Fruit fly (Drosophila melanogaster) whole organism, embryonic: ENCODE results near the gene slmo.
A peak's percentile ranks its signal among the peaks of the same experiment; 100 is the strongest.

Source experiments
- Antp ChIP-seq: fragments of 200-800 bp; sonication (Bioruptor generic); optimal IDR thresholded peaks from 3 replicates; lab custom pipeline; 2016; ENCODE audit warnings: missing biosample characterization, missing genetic modification characterization
- Atf3 ChIP-seq: fragments of 200-800 bp; sonication (Bioruptor generic); optimal IDR thresholded peaks from 3 replicates; lab custom pipeline; 2016; ENCODE audit warnings: missing biosample characterization, missing genetic modification characterization
- Bdp1 ChIP-seq: fragments of 200-800 bp; sonication (Bioruptor generic); optimal IDR thresholded peaks from 3 replicates; lab custom pipeline; 2016; ENCODE audit warnings: missing biosample characterization, missing genetic modification characterization
- Bgb ChIP-seq: fragments of 200-800 bp; sonication (Bioruptor generic); IDR thresholded peaks from 2 replicates; pipeline ENCODE4 v1.3.6; 2022; ENCODE audit warnings: missing biosample characterization, missing genetic modification characterization; ENCODE audit not compliant: partially characterized antibody
- CG10565 ChIP-seq: fragments of 200-800 bp; sonication (Bioruptor generic); optimal IDR thresholded peaks from 3 replicates; lab custom pipeline; 2016; ENCODE audit warnings: missing biosample characterization, mild to moderate bottlenecking, missing genetic modification characterization
- CG12769 ChIP-seq: fragments of 200-800 bp; sonication (Bioruptor generic); optimal IDR thresholded peaks from 2 replicates; lab custom pipeline; 2019; ENCODE audit warnings: missing biosample characterization, mild to moderate bottlenecking, missing genetic modification characterization, moderate library complexity
- CG1603 ChIP-seq: fragments of 200-800 bp; sonication (Bioruptor generic); optimal IDR thresholded peaks from 2 replicates; lab custom pipeline; 2019; ENCODE audit warnings: missing biosample characterization, mild to moderate bottlenecking, missing genetic modification characterization, moderate library complexity
- CG16815 ChIP-seq: fragments of 200-800 bp; sonication (Bioruptor generic); optimal IDR thresholded peaks from 3 replicates; lab custom pipeline; 2017; ENCODE audit warnings: missing biosample characterization, mild to moderate bottlenecking, missing genetic modification characterization
- CG18619 ChIP-seq: fragments of 200-800 bp; sonication (Bioruptor generic); optimal IDR thresholded peaks from 3 replicates; lab custom pipeline; 2017; ENCODE audit warnings: missing biosample characterization, mild to moderate bottlenecking, missing genetic modification characterization
- CG2129 ChIP-seq: fragments of 200-800 bp; sonication (Bioruptor generic); IDR thresholded peaks from 2 replicates; pipeline ENCODE4 v1.3.6; 2022; ENCODE audit warnings: missing biosample characterization, missing genetic modification characterization; ENCODE audit not compliant: partially characterized antibody
- CG2199 ChIP-seq: fragments of 200-800 bp; sonication (Bioruptor generic); IDR thresholded peaks from 3 replicates; pipeline ENCODE4 v1.3.6; 2022; ENCODE audit warnings: missing biosample characterization, missing genetic modification characterization
- CG2678 ChIP-seq: fragments of 200-800 bp; sonication (Bioruptor generic); optimal IDR thresholded peaks from 3 replicates; lab custom pipeline; 2019; ENCODE audit warnings: missing biosample characterization, mild to moderate bottlenecking, missing genetic modification characterization, moderate library complexity
- CG33557 ChIP-seq: fragments of 200-800 bp; sonication (Bioruptor generic); optimal IDR thresholded peaks from 2 replicates; lab custom pipeline; 2019; ENCODE audit warnings: missing biosample characterization, mild to moderate bottlenecking, missing genetic modification characterization, moderate library complexity
- CG3995 ChIP-seq: fragments of 200-800 bp; sonication (Bioruptor generic); optimal IDR thresholded peaks from 3 replicates; lab custom pipeline; 2016; ENCODE audit warnings: missing biosample characterization, missing genetic modification characterization
- CG4328 ChIP-seq: fragments of 200-800 bp; sonication (Bioruptor generic); optimal IDR thresholded peaks from 3 replicates; lab custom pipeline; 2017; ENCODE audit warnings: missing biosample characterization, missing genetic modification reagents, missing genetic modification characterization
- CG4404 ChIP-seq: fragments of 200-800 bp; sonication (Bioruptor generic); IDR thresholded peaks from 2 replicates; pipeline ENCODE4 v1.3.6; 2022; ENCODE audit warnings: missing biosample characterization, missing genetic modification characterization
- CG5245 ChIP-seq: fragments of 200-800 bp; sonication (Bioruptor generic); optimal IDR thresholded peaks from 3 replicates; lab custom pipeline; 2016; ENCODE audit warnings: missing biosample characterization, missing genetic modification characterization
- CG6689 ChIP-seq: fragments of 200-800 bp; sonication (Bioruptor generic); IDR thresholded peaks from 2 replicates; pipeline ENCODE4 v1.3.6; 2022; ENCODE audit warnings: missing biosample characterization, missing genetic modification characterization
- CG6813 ChIP-seq: fragments of 200-800 bp; sonication (Bioruptor generic); optimal IDR thresholded peaks from 2 replicates; lab custom pipeline; 2017; ENCODE audit warnings: missing biosample characterization, missing genetic modification characterization, mild to moderate bottlenecking, moderate library complexity, missing genetic modification reagents
- CG7928 ChIP-seq: fragments of 200-800 bp; sonication (Bioruptor generic); optimal IDR thresholded peaks from 2 replicates; lab custom pipeline; 2017; ENCODE audit warnings: missing biosample characterization, mild to moderate bottlenecking, missing genetic modification characterization
- CTCF ChIP-seq: fragments of 200-800 bp; sonication (Bioruptor generic); optimal IDR thresholded peaks from 2 replicates; lab custom pipeline; 2017; ENCODE audit warnings: missing biosample characterization, mild to moderate bottlenecking, missing genetic modification characterization, moderate library complexity
- CrebB ChIP-seq: fragments of 200-800 bp; sonication (Bioruptor generic); optimal IDR thresholded peaks from 3 replicates; lab custom pipeline; 2018; ENCODE audit warnings: missing biosample characterization, mild to moderate bottlenecking, missing genetic modification characterization
- Ets65A ChIP-seq: fragments of 200-800 bp; sonication (Bioruptor generic); peaks from one replicate; lab custom pipeline; 2016; ENCODE audit warnings: missing biosample characterization, missing genetic modification characterization
- H15 ChIP-seq: fragments of 200-800 bp; sonication (Bioruptor generic); IDR thresholded peaks from 3 replicates; pipeline ENCODE4 v1.3.6; 2022; ENCODE audit warnings: missing biosample characterization, missing genetic modification characterization
- H2.0 ChIP-seq: fragments of 200-800 bp; sonication (Bioruptor generic); IDR thresholded peaks from 2 replicates; pipeline ENCODE4 v1.3.6; 2022; ENCODE audit warnings: missing biosample characterization, missing genetic modification characterization
- HLH4C ChIP-seq: fragments of 200-800 bp; sonication (Bioruptor generic); IDR thresholded peaks from 3 replicates; pipeline ENCODE4 v1.3.6; 2022; ENCODE audit warnings: missing biosample characterization, missing genetic modification characterization; ENCODE audit not compliant: partially characterized antibody
- HmgZ ChIP-seq: fragments of 200-800 bp; sonication (Bioruptor generic); optimal IDR thresholded peaks from 2 replicates; lab custom pipeline; 2018; ENCODE audit warnings: missing biosample characterization, mild to moderate bottlenecking, missing genetic modification characterization
- MBD-R2 ChIP-seq: fragments of 200-800 bp; sonication (Bioruptor generic); IDR thresholded peaks from 2 replicates; pipeline ENCODE4 v1.3.6; 2022; ENCODE audit warnings: missing biosample characterization, missing genetic modification characterization
- NC2α ChIP-seq: fragments of 200-800 bp; sonication (Bioruptor generic); optimal IDR thresholded peaks from 2 replicates; lab custom pipeline; 2016; ENCODE audit warnings: missing biosample characterization, missing genetic modification characterization
- PHDP ChIP-seq: fragments of 200-800 bp; sonication (Bioruptor generic); optimal IDR thresholded peaks from 3 replicates; lab custom pipeline; 2018; ENCODE audit warnings: missing biosample characterization, mild to moderate bottlenecking, missing genetic modification characterization, moderate library complexity
- Sox102F ChIP-seq: fragments of 200-800 bp; sonication (Bioruptor generic); optimal IDR thresholded peaks from 2 replicates; lab custom pipeline; 2018; ENCODE audit warnings: missing biosample characterization, mild to moderate bottlenecking, missing genetic modification characterization, moderate library complexity
- ap ChIP-seq: fragments of 200-800 bp; sonication (Bioruptor generic); IDR thresholded peaks from 2 replicates; pipeline ENCODE4 v1.3.6; 2022; ENCODE audit warnings: missing biosample characterization, missing genetic modification characterization
- bcd ChIP-seq: fragments of 200-800 bp; sonication (Bioruptor generic); optimal IDR thresholded peaks from 2 replicates; lab custom pipeline; 2017; ENCODE audit warnings: missing biosample characterization, mild to moderate bottlenecking, missing genetic modification characterization
- bsh ChIP-seq, 2 experiments: fragments of 200-800 bp; sonication (Bioruptor generic); optimal IDR thresholded peaks; 2 replicates each; lab custom pipeline; 2017 to 2018; ENCODE audit warnings: mild to moderate bottlenecking in 2 of 2, missing biosample characterization in 2 of 2, missing genetic modification characterization in 2 of 2, moderate library complexity in 1 of 2
- chinmo ChIP-seq: fragments of 200-800 bp; sonication (Bioruptor generic); IDR thresholded peaks from 4 replicates; pipeline ENCODE4 v1.3.6; 2022; ENCODE audit warnings: missing biosample characterization, missing genetic modification characterization; ENCODE audit not compliant: partially characterized antibody
- ci ChIP-seq: fragments of 200-800 bp; sonication (Bioruptor generic); IDR thresholded peaks from 3 replicates; pipeline ENCODE4 v1.3.6; 2022; ENCODE audit warnings: missing biosample characterization, missing genetic modification characterization
- croc ChIP-seq: fragments of 200-800 bp; sonication (Bioruptor generic); conservative IDR thresholded peaks from 3 replicates; pipeline ENCODE4 v1.3.6; 2022; ENCODE audit warnings: missing biosample characterization, missing genetic modification characterization
- cwo ChIP-seq: fragments of 200-800 bp; sonication (Bioruptor generic); optimal IDR thresholded peaks from 3 replicates; lab custom pipeline; 2017; ENCODE audit warnings: missing biosample characterization, missing genetic modification characterization, mild to moderate bottlenecking, moderate library complexity, missing genetic modification reagents
- eve ChIP-seq, 2 experiments: fragments of >200 bp; optimal IDR thresholded peaks; 2 replicates each; lab custom pipeline; 2017; ENCODE audit warnings: missing biosample characterization in 2 of 2, missing genetic modification characterization in 2 of 2
- exex ChIP-seq: fragments of 200-800 bp; sonication (Bioruptor generic); optimal IDR thresholded peaks from 4 replicates; lab custom pipeline; 2018; ENCODE audit warnings: missing biosample characterization, mild to moderate bottlenecking, missing genetic modification characterization, moderate library complexity
- gcm ChIP-seq: fragments of 200-800 bp; sonication (Bioruptor generic); optimal IDR thresholded peaks from 2 replicates; lab custom pipeline; 2019; ENCODE audit warnings: missing biosample characterization, mild to moderate bottlenecking, missing genetic modification characterization, moderate library complexity
- gem ChIP-seq: fragments of 200-800 bp; sonication (Bioruptor generic); optimal IDR thresholded peaks from 2 replicates; lab custom pipeline; 2019; ENCODE audit warnings: missing biosample characterization, mild to moderate bottlenecking, missing genetic modification characterization, moderate library complexity
- hth ChIP-seq: fragments of >200 bp; optimal IDR thresholded peaks from 2 replicates; lab custom pipeline; 2017; ENCODE audit warnings: inconsistent platforms
- nerfin-2 ChIP-seq: fragments of 200-800 bp; sonication (Bioruptor generic); IDR thresholded peaks from 2 replicates; pipeline ENCODE4 v1.3.6; 2022; ENCODE audit warnings: missing biosample characterization, missing genetic modification characterization; ENCODE audit not compliant: partially characterized antibody
- org-1 ChIP-seq: fragments of 200-800 bp; sonication (Bioruptor generic); optimal IDR thresholded peaks from 2 replicates; lab custom pipeline; 2017; ENCODE audit warnings: missing biosample characterization, missing genetic modification characterization
- ranshi ChIP-seq: fragments of 200-800 bp; sonication (Bioruptor generic); IDR thresholded peaks from 2 replicates; pipeline ENCODE4 v1.3.6; 2022; ENCODE audit warnings: missing biosample characterization, missing genetic modification characterization
- seq ChIP-seq: fragments of 200-800 bp; sonication (Bioruptor generic); IDR thresholded peaks from 2 replicates; pipeline ENCODE4 v1.3.6; 2022; ENCODE audit warnings: missing biosample characterization, missing genetic modification characterization
- sob ChIP-seq: fragments of 200-800 bp; sonication (Bioruptor generic); IDR thresholded peaks from 2 replicates; pipeline ENCODE4 v1.3.6; 2022; ENCODE audit warnings: missing biosample characterization, missing genetic modification characterization
- sr ChIP-seq: fragments of 200-800 bp; sonication (Bioruptor generic); IDR thresholded peaks from 3 replicates; pipeline ENCODE4 v1.3.6; 2022; ENCODE audit warnings: missing biosample characterization, missing genetic modification characterization
- tna ChIP-seq: fragments of 200-800 bp; sonication (Bioruptor generic); IDR thresholded peaks from 2 replicates; pipeline ENCODE4 v1.3.6; 2022; ENCODE audit warnings: missing biosample characterization, missing genetic modification characterization; ENCODE audit not compliant: partially characterized antibody

Gene slmo

DNA sequence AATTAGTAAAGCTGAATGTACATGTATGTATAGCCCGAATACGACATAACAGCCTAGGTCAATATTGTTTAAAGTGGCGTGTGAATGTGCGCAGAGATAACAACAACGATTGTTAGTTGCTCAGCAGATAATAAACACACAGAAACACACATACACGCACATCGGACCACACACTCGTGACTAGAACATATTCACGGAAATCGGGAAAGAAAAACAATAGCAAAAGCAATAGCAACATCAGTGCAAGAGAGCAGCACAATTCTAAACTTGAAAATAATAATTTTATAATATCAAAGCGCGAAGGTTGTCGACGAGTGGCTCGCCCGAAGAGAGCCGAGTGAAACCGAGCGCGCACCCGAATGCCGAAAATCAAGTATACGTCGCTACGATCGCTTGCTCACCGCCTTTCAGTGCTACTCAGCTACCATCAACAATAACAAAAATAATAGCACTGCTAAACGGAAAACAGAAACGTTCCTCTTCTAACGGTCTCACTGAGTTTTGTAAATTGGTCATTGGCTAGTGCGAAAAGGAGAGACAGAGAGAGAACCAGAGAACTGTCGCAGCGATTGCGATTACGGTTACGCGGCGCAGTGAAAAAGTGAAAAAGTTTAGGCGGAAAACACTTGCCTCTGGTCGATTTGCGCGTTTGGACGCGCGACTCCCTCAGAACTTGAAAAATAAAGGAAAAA is 34.6 kb upstream of the slmo start (continued):
- TF ChIP-seq CG18619 (GFP tag; lab: Kevin White, UChicago) (peak; percentile 26), Antp (no peak), CG33557 (GFP tag; lab: Kevin White, UChicago) (peak; percentile 36), ranshi (GFP tag; lab: Robert Waterston, UW) (no peak), org-1 (no peak), tna (GFP tag; lab: Robert Waterston, UW) (no peak), NC2α (no peak), Ets65A (GFP tag; lab: Kevin White, UChicago) (peak; percentile 60), Bdp1 (GFP tag; lab: Kevin White, UChicago) (peak; percentile 8), bsh (GFP tag; optimal IDR thresholded peaks at IDR 0.05; lab: Kevin White, UChicago) (no peak), CG4328 (GFP tag; lab: Kevin White, UChicago) (peak; percentile 52), CG10565 (no peak), CG6813 (no peak), CG5245 (GFP tag; lab: Kevin White, UChicago) (no peak), HLH4C (GFP tag; lab: Robert Waterston, UW) (no peak), CG3995 (GFP tag; lab: Kevin White, UChicago) (no peak), nerfin-2 (GFP tag; lab: Robert Waterston, UW) (no peak), bcd (GFP tag; lab: Kevin White, UChicago) (no peak), sob (GFP tag; lab: Robert Waterston, UW) (0 out of 2 replicates have a peak, but pooled peaks have one; percentile 5), hth (lab: Kevin White, UChicago) (no peak), HmgZ (tag; lab: Kevin White, UChicago) (peak; percentile 41), CG2129 (GFP tag; lab: Robert Waterston, UW) (no peak), PHDP (tag; lab: Kevin White, UChicago) (peak; percentile 40), gem (tag; lab: Kevin White, UChicago) (peak; percentile 19), CG16815 (GFP tag; lab: Kevin White, UChicago) (no peak), exex (tag; lab: Kevin White, UChicago) (peak; percentile 88), ci (GFP tag; lab: Robert Waterston, UW) (peak; percentile 31; the same call in 1 of the 3 replicates), Bgb (GFP tag; lab: Robert Waterston, UW) (no peak), seq (GFP tag; lab: Robert Waterston, UW) (no peak), ap (GFP tag; lab: Robert Waterston, UW) (no peak), Sox102F (peak; percentile 1), croc (GFP tag; lab: Robert Waterston, UW) (no peak), CG12769 (tag; lab: Kevin White, UChicago) (peak; percentile 70), CG7928 (no peak), cwo (peak; percentile 89), CG6689 (no peak), gcm (GFP tag; lab: Kevin White, UChicago) (no peak), Atf3 (GFP tag; lab: Kevin White, UChicago) (no peak), CG1603 (peak; percentile 19), CTCF (GFP tag; lab: Kevin White, UChicago) (no peak), CG2199 (0 out of 3 replicates have a peak, but pooled peaks have one; percentile 24), H15 (GFP tag; lab: Robert Waterston, UW) (no peak), MBD-R2 (GFP tag; lab: Robert Waterston, UW) (no peak), CrebB (tag; lab: Kevin White, UChicago) (peak; percentile 75), chinmo (GFP tag; lab: Robert Waterston, UW) (peak; percentile 96; the same call in 3 of the 4 replicates), CG4404 (no peak), H2.0 (GFP tag; lab: Robert Waterston, UW) (no peak), eve (GFP tag; optimal IDR thresholded peaks at IDR 0.05; lab: Kevin White, UChicago) (peak in 1 of 2 experiments; percentile 88), CG2678 (tag; lab: Kevin White, UChicago) (peak; percentile 4), sr (GFP tag; lab: Robert Waterston, UW) (no peak)
